Worm (Caenorhabditis elegans) whole organism, young adult: ENCODE data around the gene ent-1.

Source experiments
- B0019.2 ChIP-seq: fragments of 200-800 bp; sonication (Bioruptor generic); conservative IDR thresholded peaks from 2 replicates; pipeline ENCODE4 v1.3.6; 2022; ENCODE audit warnings: missing genetic modification reagents, missing genetic modification characterization, missing compliant biosample characterization
- B0035.1 ChIP-seq: sonication (generic microtip); optimal IDR thresholded peaks from 2 replicates; lab custom pipeline; 2016; ENCODE audit warnings: missing genetic modification characterization, mild to moderate bottlenecking, missing compliant biosample characterization, missing genotype, missing genetic modification reagents
- C06A6.2 ChIP-seq: fragments of 200-800 bp; sonication (Bioruptor generic); conservative IDR thresholded peaks from 2 replicates; pipeline ENCODE4 v1.3.6; 2022; ENCODE audit warnings: missing genetic modification characterization, missing compliant biosample characterization
- F10E7.11 ChIP-seq: sonication (generic microtip); optimal IDR thresholded peaks from 2 replicates; lab custom pipeline; 2017; ENCODE audit warnings: mild to moderate bottlenecking, missing genetic modification characterization, moderate library complexity, missing compliant biosample characterization
- F33H1.4 ChIP-seq: fragments of 200-800 bp; sonication (Bioruptor generic); IDR thresholded peaks from 2 replicates; pipeline ENCODE4 v1.3.6; 2022; ENCODE audit warnings: missing genetic modification reagents, missing genetic modification characterization, missing compliant biosample characterization
- F39B2.1 ChIP-seq: fragments of 200-800 bp; sonication (Bioruptor generic); IDR thresholded peaks from 2 replicates; pipeline ENCODE4 v1.3.6; 2022; ENCODE audit warnings: missing genetic modification reagents, missing genetic modification characterization, missing compliant biosample characterization
- F57A8.1 ChIP-seq: fragments of 200-800 bp; sonication (Bioruptor generic); optimal IDR thresholded peaks from 2 replicates; lab custom pipeline; 2018; ENCODE audit warnings: mild to moderate bottlenecking, missing genetic modification characterization, moderate library complexity, missing compliant biosample characterization
- F57C9.4 ChIP-seq: sonication (generic microtip); optimal IDR thresholded peaks from 2 replicates; lab custom pipeline; 2017; ENCODE audit warnings: mild to moderate bottlenecking, missing genetic modification characterization, missing compliant biosample characterization
- K11D2.4 ChIP-seq: fragments of 200-800 bp; sonication (Bioruptor generic); IDR thresholded peaks from 2 replicates; pipeline ENCODE4 v1.3.6; 2022; ENCODE audit warnings: missing genetic modification reagents, missing genetic modification characterization, missing compliant biosample characterization
- Y53F4B.3 ChIP-seq: fragments of 200-800 bp; sonication (Bioruptor generic); IDR thresholded peaks from 2 replicates; pipeline ENCODE4 v1.3.6; 2022; ENCODE audit warnings: missing genetic modification reagents, missing genetic modification characterization, missing compliant biosample characterization
- Y79H2A.3 ChIP-seq: fragments of 200-800 bp; sonication (Bioruptor generic); conservative IDR thresholded peaks from 2 replicates; pipeline ENCODE4 v1.3.6; 2022; ENCODE audit warnings: missing genetic modification reagents, missing genetic modification characterization, missing compliant biosample characterization
- atf-7 ChIP-seq: sonication (generic microtip); optimal IDR thresholded peaks from 2 replicates; lab custom pipeline; 2017; ENCODE audit warnings: mild to moderate bottlenecking, missing genetic modification characterization, missing compliant biosample characterization
- attf-5 ChIP-seq: fragments of 200-800 bp; sonication (Bioruptor generic); optimal IDR thresholded peaks from 2 replicates; lab custom pipeline; 2018; ENCODE audit warnings: mild to moderate bottlenecking, missing genetic modification characterization, missing compliant biosample characterization
- bed-1 ChIP-seq: fragments of 200-800 bp; sonication (Bioruptor generic); IDR thresholded peaks from 2 replicates; pipeline ENCODE4 v1.3.6; 2022; ENCODE audit warnings: missing genetic modification reagents, missing genetic modification characterization, missing compliant biosample characterization
- ccch-3 ChIP-seq: fragments of 200-800 bp; sonication (Bioruptor generic); optimal IDR thresholded peaks from 2 replicates; lab custom pipeline; 2018; ENCODE audit warnings: mild to moderate bottlenecking, missing genetic modification characterization, missing compliant biosample characterization
- cebp-1 ChIP-seq, 2 experiments: fragments of 200-800 bp in 1 of 2; sonication (Bioruptor generic) in 1 of 2; sonication (generic microtip) in 1 of 2; IDR thresholded peaks in 1 of 2; optimal IDR thresholded peaks in 1 of 2; 2 replicates each; pipeline versions ENCODE4 v1.3.6 to Lab custom; 2017 to 2022; ENCODE audit warnings: missing compliant biosample characterization in 2 of 2, missing genetic modification characterization in 2 of 2, mild to moderate bottlenecking in 1 of 2, missing genetic modification reagents in 1 of 2, moderate library complexity in 1 of 2
- cebp-2 ChIP-seq: fragments of 200-800 bp; sonication (Bioruptor generic); IDR thresholded peaks from 2 replicates; pipeline ENCODE4 v1.3.6; 2022; ENCODE audit warnings: missing genetic modification characterization, missing compliant biosample characterization
- ceh-27 ChIP-seq: fragments of 200-800 bp; sonication (Bioruptor generic); optimal IDR thresholded peaks from 2 replicates; lab custom pipeline; 2018; ENCODE audit warnings: mild to moderate bottlenecking, missing genetic modification characterization, moderate library complexity, missing compliant biosample characterization
- ceh-91 ChIP-seq: fragments of 200-800 bp; sonication (Bioruptor generic); IDR thresholded peaks from 2 replicates; pipeline ENCODE4 v1.3.6; 2022; ENCODE audit warnings: missing genetic modification reagents, missing genetic modification characterization, missing compliant biosample characterization
- chd-7 ChIP-seq: sonication (generic microtip); optimal IDR thresholded peaks from 2 replicates; lab custom pipeline; 2016; ENCODE audit warnings: mild to moderate bottlenecking, missing genetic modification characterization, moderate library complexity, missing compliant biosample characterization
- dox-1 ChIP-seq: fragments of 200-800 bp; sonication (Bioruptor generic); IDR thresholded peaks from 2 replicates; pipeline ENCODE4 v1.3.6; 2022; ENCODE audit warnings: missing genetic modification reagents, missing genetic modification characterization, missing compliant biosample characterization
- dpl-1 ChIP-seq: fragments of 150-350 bp; optimal IDR thresholded peaks from 2 replicates; lab custom pipeline; 2014; ENCODE audit warnings: missing biosample characterization, missing genetic modification reagents, missing genetic modification characterization
- ekl-4 ChIP-seq: fragments of 200-800 bp; sonication (Bioruptor generic); IDR thresholded peaks from 2 replicates; pipeline ENCODE4 v1.3.6; 2022; ENCODE audit warnings: missing genetic modification reagents, missing genetic modification characterization, missing compliant biosample characterization
- ets-4 ChIP-seq: fragments of 200-800 bp; sonication (Bioruptor generic); optimal IDR thresholded peaks from 2 replicates; lab custom pipeline; 2018; ENCODE audit warnings: mild to moderate bottlenecking, missing genetic modification characterization, missing compliant biosample characterization
- gei-17 ChIP-seq: fragments of 200-800 bp; sonication (Bioruptor generic); optimal IDR thresholded peaks from 2 replicates; lab custom pipeline; 2018; ENCODE audit warnings: mild to moderate bottlenecking, missing genetic modification characterization, missing compliant biosample characterization
- him-1 ChIP-seq: sonication (generic microtip); optimal IDR thresholded peaks from 2 replicates; lab custom pipeline; 2016; ENCODE audit warnings: missing genotype, missing genetic modification reagents, missing genetic modification characterization, missing compliant biosample characterization
- hlh-26 ChIP-seq: fragments of 200-800 bp; sonication (Bioruptor generic); conservative IDR thresholded peaks from 2 replicates; pipeline ENCODE4 v1.3.6; 2022; ENCODE audit warnings: missing genetic modification reagents, missing genetic modification characterization, missing compliant biosample characterization
- hrde-1 ChIP-seq: sonication (generic microtip); optimal IDR thresholded peaks from 2 replicates; lab custom pipeline; 2016; ENCODE audit warnings: missing genetic modification characterization, mild to moderate bottlenecking, missing compliant biosample characterization, moderate library complexity, missing genotype, missing genetic modification reagents, borderline replicate concordance
- hsf-1 ChIP-seq: fragments of 200-800 bp; sonication (Bioruptor generic); IDR thresholded peaks from 2 replicates; pipeline ENCODE4 v1.3.6; 2022; ENCODE audit warnings: missing genetic modification reagents, missing genetic modification characterization, missing compliant biosample characterization
- lag-1 ChIP-seq: fragments of 200-800 bp; sonication (Bioruptor generic); IDR thresholded peaks from 2 replicates; pipeline ENCODE4 v1.3.6; 2022; ENCODE audit warnings: missing genetic modification reagents, missing genetic modification characterization, missing compliant biosample characterization
- let-607 ChIP-seq, 2 experiments: fragments of 200-800 bp in 1 of 2; sonication (Bioruptor generic) in 1 of 2; sonication (generic microtip) in 1 of 2; optimal IDR thresholded peaks; 2 replicates each; lab custom pipeline; 2016 to 2018; ENCODE audit warnings: mild to moderate bottlenecking in 2 of 2, missing compliant biosample characterization in 2 of 2, missing genetic modification characterization in 2 of 2, moderate library complexity in 2 of 2, missing genotype in 1 of 2
- lir-1 ChIP-seq: fragments of 200-800 bp; sonication (Bioruptor generic); conservative IDR thresholded peaks from 2 replicates; pipeline ENCODE4 v1.3.6; 2022; ENCODE audit warnings: missing genetic modification reagents, missing genetic modification characterization, missing compliant biosample characterization
- lsl-1 ChIP-seq: fragments of 200-800 bp; sonication (Bioruptor generic); optimal IDR thresholded peaks from 2 replicates; lab custom pipeline; 2018; ENCODE audit warnings: mild to moderate bottlenecking, missing genetic modification characterization, moderate library complexity, missing compliant biosample characterization
- lsy-27 ChIP-seq: sonication (generic microtip); optimal IDR thresholded peaks from 2 replicates; lab custom pipeline; 2017; ENCODE audit warnings: missing genetic modification characterization, mild to moderate bottlenecking, missing compliant biosample characterization, antibody characterized with exemption, missing genotype, borderline replicate concordance; ENCODE audit not compliant: insufficient read depth
- madf-3 ChIP-seq: fragments of 200-800 bp; sonication (Bioruptor generic); IDR thresholded peaks from 2 replicates; pipeline ENCODE4 v1.3.6; 2022; ENCODE audit warnings: missing genetic modification reagents, missing genetic modification characterization, missing compliant biosample characterization
- mxl-1 ChIP-seq: sonication (generic microtip); optimal IDR thresholded peaks from 2 replicates; lab custom pipeline; 2016; ENCODE audit warnings: missing genetic modification characterization, missing compliant biosample characterization
- nhr-27 ChIP-seq: fragments of 200-800 bp; sonication (Bioruptor generic); optimal IDR thresholded peaks from 2 replicates; lab custom pipeline; 2018; ENCODE audit warnings: mild to moderate bottlenecking, missing genetic modification characterization, moderate library complexity, missing compliant biosample characterization
- nhr-90 ChIP-seq: sonication (generic microtip); optimal IDR thresholded peaks from 2 replicates; lab custom pipeline; 2016; ENCODE audit warnings: missing genotype, mild to moderate bottlenecking, missing genetic modification characterization, missing compliant biosample characterization
- snpc-1.3 ChIP-seq: sonication (generic microtip); optimal IDR thresholded peaks from 2 replicates; lab custom pipeline; 2017; ENCODE audit warnings: missing genetic modification characterization, mild to moderate bottlenecking, missing compliant biosample characterization, antibody characterized with exemption, moderate library complexity, missing genotype, missing genetic modification reagents; ENCODE audit not compliant: insufficient read depth
- snpc-4 ChIP-seq, 5 experiments: fragments of 150-350 bp in 1 of 5; sonication (generic microtip) in 4 of 5; optimal IDR thresholded peaks; 2 replicates each; lab custom pipeline; 2014 to 2018; ENCODE audit warnings: missing genetic modification characterization in 5 of 5, missing biosample characterization in 3 of 5, antibody characterized with exemption in 2 of 5, mild to moderate bottlenecking in 2 of 5, missing compliant biosample characterization in 2 of 5, missing genotype in 2 of 5, moderate library complexity in 2 of 5, missing genetic modification reagents in 1 of 5
- tbp1 ChIP-seq: fragments of 200-800 bp; sonication (Bioruptor generic); optimal IDR thresholded peaks from 2 replicates; lab custom pipeline; 2018; ENCODE audit warnings: mild to moderate bottlenecking, missing genetic modification characterization, missing compliant biosample characterization
- unc-62 ChIP-seq: fragments of 150-350 bp; optimal IDR thresholded peaks from 2 replicates; lab custom pipeline; 2014; ENCODE audit warnings: missing biosample characterization, missing genetic modification reagents, missing genetic modification characterization
- ztf-18 ChIP-seq: sonication (generic microtip); optimal IDR thresholded peaks from 2 replicates; lab custom pipeline; 2016; ENCODE audit warnings: missing genotype, mild to moderate bottlenecking, missing genetic modification characterization, missing compliant biosample characterization
- ztf-22 ChIP-seq: fragments of 200-800 bp; sonication (Bioruptor generic); optimal IDR thresholded peaks from 2 replicates; lab custom pipeline; 2018; ENCODE audit warnings: mild to moderate bottlenecking, missing genetic modification characterization, moderate library complexity, missing compliant biosample characterization
- ztf-25 ChIP-seq: fragments of 200-800 bp; sonication (Bioruptor generic); IDR thresholded peaks from 2 replicates; pipeline ENCODE4 v1.3.6; 2022; ENCODE audit warnings: missing genetic modification reagents, missing genetic modification characterization, missing compliant biosample characterization
- ztf-28 ChIP-seq: fragments of 200-800 bp; sonication (Bioruptor generic); IDR thresholded peaks from 2 replicates; pipeline ENCODE4 v1.3.6; 2022; ENCODE audit warnings: missing genetic modification reagents, missing genetic modification characterization, missing compliant biosample characterization

Gene ent-1

ce11 chrIV:11692071-11692673 lies 36.9 kb upstream of the ent-1 start (continued):
- no peak for TF ChIP-seq snpc-4 (GFP tag; optimal IDR thresholded peaks at IDR 0.05; lab: Kevin White, UChicago)
- TF ChIP-seq snpc-4 (tag; optimal IDR thresholded peaks at IDR 0.05; lab: Kevin White, UChicago), result peak in 3 of 4 experiments; percentile 15 to 43 (median 25)
- TF ChIP-seq ztf-18 (tag; lab: Kevin White, UChicago), result peak; percentile 21
- no peak for TF ChIP-seq nhr-27
- no peak for TF ChIP-seq lir-1
- TF ChIP-seq attf-5, result peak; percentile 92
- no peak for TF ChIP-seq ccch-3 (GFP tag; lab: Kevin White, UChicago)
- TF ChIP-seq madf-3 (GFP tag; lab: Robert Waterston, UW), result peak; percentile 83
- no peak for TF ChIP-seq F33H1.4 (GFP tag; lab: Robert Waterston, UW)
- no peak for TF ChIP-seq B0035.1 (tag; lab: Kevin White, UChicago)
- TF ChIP-seq hsf-1, result no peak
- peak; percentile 50 for TF ChIP-seq tbp1 (GFP tag; lab: Kevin White, UChicago)
- TF ChIP-seq ztf-22, result peak; percentile 79
- no peak for TF ChIP-seq lag-1 (GFP tag; lab: Robert Waterston, UW)
- TF ChIP-seq nhr-90 (tag; lab: Kevin White, UChicago), result peak; percentile 69
- TF ChIP-seq F10E7.11 (tag; lab: Kevin White, UChicago), result no peak
- TF ChIP-seq hlh-26 (GFP tag; lab: Robert Waterston, UW), result no peak
- no peak for TF ChIP-seq ekl-4 (GFP tag; lab: Robert Waterston, UW)
- TF ChIP-seq K11D2.4, result no peak
- no peak for TF ChIP-seq lsl-1
- no peak for TF ChIP-seq bed-1
- peak; percentile 32 for TF ChIP-seq ceh-27 (GFP tag; lab: Kevin White, UChicago)
- no peak for TF ChIP-seq F57C9.4
- no peak for TF ChIP-seq hrde-1 (tag; lab: Kevin White, UChicago)
- no peak for TF ChIP-seq C06A6.2 (GFP tag; lab: Robert Waterston, UW)
- TF ChIP-seq atf-7 (tag; lab: Kevin White, UChicago), result peak; percentile 48
- TF ChIP-seq F39B2.1, result no peak
- no peak for TF ChIP-seq ceh-91
- TF ChIP-seq cebp-2 (GFP tag; lab: Robert Waterston, UW), result no peak
- TF ChIP-seq B0019.2, result no peak
- TF ChIP-seq cebp-1 (GFP tag; IDR thresholded peaks at IDR 0.05; lab: Robert Waterston, UW), result no peak
- TF ChIP-seq cebp-1 (tag; optimal IDR thresholded peaks at IDR 0.05; lab: Kevin White, UChicago), result peak; percentile 72
- TF ChIP-seq mxl-1 (tag; lab: Kevin White, UChicago), result no peak
- TF ChIP-seq gei-17 (GFP tag; lab: Kevin White, UChicago), result peak; percentile 48
- peak in 1 of 2 experiments; percentile 53 for TF ChIP-seq let-607 (tag; optimal IDR thresholded peaks at IDR 0.05; lab: Kevin White, UChicago)
- no peak for TF ChIP-seq F57A8.1
- peak; percentile 62 for TF ChIP-seq chd-7
- TF ChIP-seq Y79H2A.3, result no peak
- TF ChIP-seq him-1 (tag; lab: Kevin White, UChicago), result no peak
- no peak for TF ChIP-seq dpl-1 (GFP tag; lab: Kevin White, UChicago)
- no peak for TF ChIP-seq unc-62 (GFP tag; lab: Kevin White, UChicago)
- no peak for TF ChIP-seq snpc-1.3 (tag; lab: Kevin White, UChicago)
- TF ChIP-seq lsy-27 (tag; lab: Kevin White, UChicago), result no peak
- TF ChIP-seq Y53F4B.3, result no peak
- no peak for TF ChIP-seq ztf-25
- TF ChIP-seq ets-4 (GFP tag; lab: Kevin White, UChicago), result peak; percentile 89
- no peak for TF ChIP-seq ztf-28
- peak; percentile 83 for TF ChIP-seq dox-1 (GFP tag; lab: Robert Waterston, UW)
